Worm (Caenorhabditis elegans): Measurements from ENCODE around the gene lgc-35.

ce11 chrII:12880406-12880805 is 40.4 kb upstream of the lgc-35 start, which contains the start of gene F35C5.1:
- no peak for TF ChIP-seq jun-1 (tag; optimal IDR thresholded peaks at IDR 0.05)
- TF ChIP-seq R02D3.7 (tag; optimal IDR thresholded peaks at IDR 0.05), result no peak
- TF ChIP-seq ceh-9 (tag; optimal IDR thresholded peaks at IDR 0.05), result no peak
- no peak for TF ChIP-seq ZK546.5 (tag; optimal IDR thresholded peaks at IDR 0.05)
- TF ChIP-seq unc-62 (GFP tag; optimal IDR thresholded peaks at IDR 0.05), result no peak
- no peak for TF ChIP-seq nhr-43 (tag; optimal IDR thresholded peaks at IDR 0.05; ENCODE audit: poor library complexity, severe bottlenecking)
- no peak for TF ChIP-seq hmg-11 (tag; optimal IDR thresholded peaks at IDR 0.05)
- no peak for TF ChIP-seq fos-1 (tag; optimal IDR thresholded peaks at IDR 0.05)
- no peak for TF ChIP-seq lin-39 (tag; optimal IDR thresholded peaks at IDR 0.05)
